Fruit fly (Drosophila melanogaster): ENCODE data around the gene mtTFB2.

- TF ChIP-seq psq (optimal IDR thresholded peaks at IDR 0.05): no peak
- TF ChIP-seq ttk (optimal IDR thresholded peaks at IDR 0.05): no peak
- no peak for TF ChIP-seq h (optimal IDR thresholded peaks at IDR 0.05)
- no peak for TF ChIP-seq Myc (optimal IDR thresholded peaks at IDR 0.05)
Observed at dm6 chr3R:10095052-10095451, 49.7 kb downstream of the mtTFB2 start.
